Fruit fly (Drosophila melanogaster) whole organism, pupa: ENCODE measurements around the gene CG46467.

ENCODE experiments used
- CG10348 ChIP-seq: fragments of 200-800 bp; sonication (Bioruptor generic); IDR thresholded peaks from 2 replicates; pipeline ENCODE4 v1.3.6; 2022; ENCODE audit warnings: missing biosample characterization, missing genetic modification characterization
- CG12605 ChIP-seq: fragments of 200-800 bp; sonication (Bioruptor generic); IDR thresholded peaks from 2 replicates; pipeline ENCODE4 v1.3.6; 2022; ENCODE audit warnings: missing biosample characterization, missing genetic modification characterization
- CG13204 ChIP-seq: fragments of 200-800 bp; sonication (Bioruptor generic); optimal IDR thresholded peaks from 2 replicates; lab custom pipeline; 2018; ENCODE audit warnings: missing biosample characterization, mild to moderate bottlenecking, missing genetic modification characterization, moderate library complexity
- CG14655 ChIP-seq: fragments of 200-800 bp; sonication (Bioruptor generic); optimal IDR thresholded peaks from 3 replicates; lab custom pipeline; 2017; ENCODE audit warnings: mild to moderate bottlenecking, missing biosample characterization, missing genetic modification reagents, missing genetic modification characterization
- CG15710 ChIP-seq: fragments of 200-800 bp; sonication (Bioruptor generic); optimal IDR thresholded peaks from 2 replicates; lab custom pipeline; 2018; ENCODE audit warnings: missing biosample characterization, mild to moderate bottlenecking, missing genetic modification characterization, moderate library complexity
- CG17806 ChIP-seq: fragments of 200-800 bp; sonication (Bioruptor generic); optimal IDR thresholded peaks from 2 replicates; lab custom pipeline; 2018; ENCODE audit warnings: missing biosample characterization, mild to moderate bottlenecking, missing genetic modification characterization, moderate library complexity
- CG32121 ChIP-seq: fragments of 200-800 bp; sonication (Bioruptor generic); IDR thresholded peaks from 2 replicates; pipeline ENCODE4 v1.3.6; 2022; ENCODE audit warnings: missing biosample characterization, missing genetic modification characterization
- CG34367 ChIP-seq: fragments of 200-800 bp; sonication (Bioruptor generic); optimal IDR thresholded peaks from 2 replicates; lab custom pipeline; 2018; ENCODE audit warnings: missing biosample characterization, mild to moderate bottlenecking, missing genetic modification characterization
- CG4496 ChIP-seq: fragments of 200-800 bp; sonication (Bioruptor generic); IDR thresholded peaks from 3 replicates; pipeline ENCODE4 v1.3.6; 2022; ENCODE audit warnings: missing biosample characterization, missing genetic modification characterization
- CG8159 ChIP-seq: fragments of 200-800 bp; sonication (Bioruptor generic); optimal IDR thresholded peaks from 3 replicates; lab custom pipeline; 2018; ENCODE audit warnings: missing biosample characterization, mild to moderate bottlenecking, missing genetic modification characterization, moderate library complexity
- CG8301 ChIP-seq: fragments of 200-800 bp; sonication (Bioruptor generic); optimal IDR thresholded peaks from 2 replicates; lab custom pipeline; 2018; ENCODE audit warnings: missing biosample characterization, mild to moderate bottlenecking, missing genetic modification characterization
- CG9948 ChIP-seq: fragments of 200-800 bp; sonication (Bioruptor generic); optimal IDR thresholded peaks from 2 replicates; lab custom pipeline; 2018; ENCODE audit warnings: missing biosample characterization, mild to moderate bottlenecking, missing genetic modification characterization, moderate library complexity
- D1 ChIP-seq: fragments of 200-800 bp; sonication (Bioruptor generic); optimal IDR thresholded peaks from 2 replicates; lab custom pipeline; 2018; ENCODE audit warnings: missing biosample characterization, mild to moderate bottlenecking, missing genetic modification characterization, moderate library complexity
- EcR ChIP-seq: fragments of 200-800 bp; sonication (Bioruptor generic); optimal IDR thresholded peaks from 3 replicates; lab custom pipeline; 2019; ENCODE audit warnings: missing biosample characterization, missing genetic modification characterization, mild to moderate bottlenecking, moderate library complexity, missing genetic modification reagents
- Ets98B ChIP-seq: fragments of 200-800 bp; sonication (Bioruptor generic); IDR thresholded peaks from 2 replicates; pipeline ENCODE4 v1.3.6; 2022; ENCODE audit warnings: missing biosample characterization, missing genetic modification characterization
- Pif1A ChIP-seq: fragments of 200-800 bp; sonication (Bioruptor generic); optimal IDR thresholded peaks from 3 replicates; lab custom pipeline; 2016; ENCODE audit warnings: missing biosample characterization, missing genetic modification characterization
- Pif1B ChIP-seq: fragments of 200-800 bp; sonication (Bioruptor generic); optimal IDR thresholded peaks from 3 replicates; lab custom pipeline; 2016; ENCODE audit warnings: missing biosample characterization, missing genetic modification characterization
- Snoo ChIP-seq: fragments of 200-800 bp; sonication (Bioruptor generic); optimal IDR thresholded peaks from 3 replicates; lab custom pipeline; 2017; ENCODE audit warnings: missing biosample characterization, mild to moderate bottlenecking, missing genetic modification characterization, inconsistent platforms
- fd96Ca ChIP-seq: fragments of 200-800 bp; sonication (Bioruptor generic); IDR thresholded peaks from 3 replicates; pipeline ENCODE4 v1.3.6; 2022; ENCODE audit warnings: missing biosample characterization, missing genetic modification characterization
- gl ChIP-seq: fragments of 200-800 bp; sonication (Bioruptor generic); optimal IDR thresholded peaks from 2 replicates; lab custom pipeline; 2018; ENCODE audit warnings: missing biosample characterization, mild to moderate bottlenecking, missing genetic modification characterization
- rn ChIP-seq: fragments of 200-800 bp; sonication (Bioruptor generic); IDR thresholded peaks from 2 replicates; pipeline ENCODE4 v1.3.6; 2022; ENCODE audit warnings: missing biosample characterization, missing genetic modification characterization

CG46467 gene

dm6 chr3R:9874118-9874808, at the start of gene CG46467, which contains the start of gene Glut4EF:
Gene CG46467 (plus strand): TSS chr3R:9874681.
Gene Glut4EF (plus strand): TSS chr3R:9874681.
- TF ChIP-seq CG15710 (tag; lab: Kevin White, UChicago) (no peak), CG4496 (peak; percentile 20; the same call in 1 of the 3 replicates), CG12605 (GFP tag; lab: Robert Waterston, UW) (peak; percentile 19; the same call in 1 of the 2 replicates), CG8159 (no peak), Pif1A (GFP tag; lab: Kevin White, UChicago) (no peak), Ets98B (GFP tag; lab: Robert Waterston, UW) (peak; percentile 30; the same call in 1 of the 2 replicates), fd96Ca (GFP tag; lab: Robert Waterston, UW) (no peak), EcR (GFP tag; lab: Kevin White, UChicago) (peak; percentile 6), CG17806 (tag; lab: Kevin White, UChicago) (no peak), CG9948 (no peak), CG14655 (GFP tag; lab: Kevin White, UChicago) (no peak), CG10348 (GFP tag; lab: Robert Waterston, UW) (no peak), Snoo (tag; lab: Kevin White, UChicago) (peak; percentile 10), rn (GFP tag; lab: Robert Waterston, UW) (no peak), CG8301 (no peak), CG34367 (no peak), Pif1B (GFP tag; lab: Kevin White, UChicago) (peak; percentile 42), gl (no peak), CG13204 (no peak), D1 (tag; lab: Kevin White, UChicago) (no peak), CG32121 (peak; percentile 23; the same call in 1 of the 2 replicates)

- no peak for TF ChIP-seq CG8301
- TF ChIP-seq CG12605 (GFP tag; lab: Robert Waterston, UW), result no peak
- no peak for TF ChIP-seq CG13204
- TF ChIP-seq, all 21 proteins: peak for 0
These were observed 22.8 kb upstream of the CG46467 start for dm6 chr3R:9851653-9852052.

dm6 chr3R:9857785-9858184, 16.7 kb upstream of the CG46467 start:
- TF ChIP-seq Pif1A (GFP tag; lab: Kevin White, UChicago), result no peak
- no peak for TF ChIP-seq fd96Ca (GFP tag; lab: Robert Waterston, UW)
- TF ChIP-seq CG34367, result no peak
- TF ChIP-seq Ets98B (GFP tag; lab: Robert Waterston, UW), result no peak
- no peak for TF ChIP-seq D1 (tag; lab: Kevin White, UChicago)
- TF ChIP-seq Snoo (tag; lab: Kevin White, UChicago), result no peak

dm6 chr3R:9860561-9860960, 13.9 kb upstream of the CG46467 start:
- no peak for TF ChIP-seq EcR (GFP tag; lab: Kevin White, UChicago)
- no peak for TF ChIP-seq CG4496
- no peak for TF ChIP-seq rn (GFP tag; lab: Robert Waterston, UW)
- TF ChIP-seq Snoo (tag; lab: Kevin White, UChicago), result no peak
- TF ChIP-seq CG14655 (GFP tag; lab: Kevin White, UChicago), result no peak
- TF ChIP-seq CG12605 (GFP tag; lab: Robert Waterston, UW), result no peak
- TF ChIP-seq Ets98B (GFP tag; lab: Robert Waterston, UW), result no peak
- TF ChIP-seq D1 (tag; lab: Kevin White, UChicago), result no peak
- no peak for TF ChIP-seq CG34367

- no peak for TF ChIP-seq CG14655 (GFP tag; lab: Kevin White, UChicago)
- TF ChIP-seq CG13204, result peak; percentile 30
These were observed 8.6 kb upstream of the CG46467 start for dm6 chr3R:9865854-9866396.

dm6 chr3R:9867911-9868537, 6.5 kb upstream of the CG46467 start, which contains the start of gene Teh1:
Gene Teh1 (minus strand): TSS chr3R:9868120.
- no peak for TF ChIP-seq Snoo (tag; lab: Kevin White, UChicago)
- no peak for TF ChIP-seq EcR (GFP tag; lab: Kevin White, UChicago)
- no peak for TF ChIP-seq CG8159
- no peak for TF ChIP-seq CG17806 (tag; lab: Kevin White, UChicago)
- no peak for TF ChIP-seq CG13204
- TF ChIP-seq Ets98B (GFP tag; lab: Robert Waterston, UW), result no peak
- no peak for TF ChIP-seq CG15710 (tag; lab: Kevin White, UChicago)
- TF ChIP-seq CG8301, result no peak
- no peak for TF ChIP-seq CG32121
- no peak for TF ChIP-seq CG12605 (GFP tag; lab: Robert Waterston, UW)
